Worm (Caenorhabditis elegans): ENCODE data around the gene ttn-1.

DNA sequence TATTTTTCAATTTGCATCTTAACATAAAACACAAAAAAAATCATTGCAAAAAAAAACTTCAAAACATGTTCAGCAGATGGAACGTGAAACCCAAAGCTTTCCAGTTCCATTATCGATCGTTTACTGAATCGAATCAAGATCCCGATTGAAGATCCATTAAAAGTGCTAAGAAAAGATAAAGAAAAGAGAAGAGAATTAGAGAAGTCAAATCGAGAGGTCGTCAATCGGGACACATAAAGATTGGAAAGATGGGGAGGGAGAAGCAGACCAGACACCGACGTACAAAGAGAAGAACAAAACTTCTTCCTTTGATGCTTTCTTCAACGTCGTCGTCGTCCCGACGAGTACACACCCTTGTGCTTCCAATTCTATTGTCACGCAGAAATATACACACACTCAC lies 30.5 kb upstream of the ttn-1 start:
- no peak for TF ChIP-seq aly-1 (tag; optimal IDR thresholded peaks at IDR 0.05)
- TF ChIP-seq flt-1 (GFP tag; IDR thresholded peaks at IDR 0.05), result no peak
- no peak for TF ChIP-seq hnd-1 (tag; optimal IDR thresholded peaks at IDR 0.05)
- no peak for TF ChIP-seq ceh-13 (GFP tag; optimal IDR thresholded peaks at IDR 0.05)
- TF ChIP-seq hmbx-1 (tag; optimal IDR thresholded peaks at IDR 0.05), result no peak
- TF ChIP-seq ama-1 (optimal IDR thresholded peaks at IDR 0.05), result no peak
- TF ChIP-seq tbx-37 (GFP tag; conservative IDR thresholded peaks at IDR 0.05), result no peak
- no peak for TF ChIP-seq ceh-36 (tag; optimal IDR thresholded peaks at IDR 0.05)

All from whole organism, early embryonic.